Fruit fly (Drosophila melanogaster) whole organism, wandering third instar larva: Measurements from ENCODE around the gene CG31775.

Experiments used
- Abd-B ChIP-seq: fragments of >200 bp; optimal IDR thresholded peaks from 2 replicates; lab custom pipeline; 2017; ENCODE audit warnings: missing biosample characterization, missing genetic modification characterization
- CG32264 ChIP-seq: fragments of 200-800 bp; sonication (Bioruptor generic); optimal IDR thresholded peaks from 2 replicates; lab custom pipeline; 2016; ENCODE audit warnings: missing biosample characterization, missing genetic modification characterization
- CG9705 ChIP-seq: fragments of 200-800 bp; sonication (Bioruptor generic); optimal IDR thresholded peaks from 2 replicates; lab custom pipeline; 2018; ENCODE audit warnings: missing biosample characterization, mild to moderate bottlenecking, missing genetic modification characterization
- CrebA ChIP-seq: fragments of 200-800 bp; sonication (Bioruptor generic); optimal IDR thresholded peaks from 2 replicates; lab custom pipeline; 2016; ENCODE audit warnings: missing biosample characterization, mild to moderate bottlenecking, missing genetic modification characterization, borderline replicate concordance
- Dfd ChIP-seq: fragments of >200 bp; optimal IDR thresholded peaks from 2 replicates; lab custom pipeline; 2017; ENCODE audit warnings: missing biosample characterization, missing genetic modification characterization
- Dif ChIP-seq: fragments of 200-275, 200-300 bp; sonication (Bioruptor generic); optimal IDR thresholded peaks from 2 replicates; lab custom pipeline; 2018; ENCODE audit warnings: missing biosample characterization, missing genetic modification characterization; ENCODE audit not compliant: partially characterized antibody
- GATAd ChIP-seq: sonication (Bioruptor generic); optimal IDR thresholded peaks from 2 replicates; lab custom pipeline; 2016; ENCODE audit warnings: missing biosample characterization, missing genetic modification characterization
- HLH106 ChIP-seq: fragments of 200-800 bp; optimal IDR thresholded peaks from 3 replicates; lab custom pipeline; 2019; ENCODE audit warnings: missing biosample characterization, mild to moderate bottlenecking, missing genetic modification characterization, moderate library complexity
- Hnf4 ChIP-seq: fragments of 200-800 bp; sonication (Bioruptor generic); optimal IDR thresholded peaks from 2 replicates; lab custom pipeline; 2016; ENCODE audit warnings: missing biosample characterization, mild to moderate bottlenecking, missing genetic modification characterization
- Hr78 ChIP-seq: fragments of >200 bp; optimal IDR thresholded peaks from 2 replicates; lab custom pipeline; 2017; ENCODE audit warnings: missing biosample characterization, missing genetic modification characterization
- Hr83 ChIP-seq: fragments of 200-300 bp; sonication (Bioruptor generic); optimal IDR thresholded peaks from 2 replicates; lab custom pipeline; 2016; ENCODE audit warnings: missing biosample characterization, mild to moderate bottlenecking, missing genetic modification characterization, moderate library complexity; ENCODE audit not compliant: poor library complexity, severe bottlenecking
- Jra ChIP-seq: sonication (Bioruptor generic); optimal IDR thresholded peaks from 2 replicates; lab custom pipeline; 2016; ENCODE audit warnings: missing biosample characterization, missing genetic modification characterization
- Mio ChIP-seq: sonication (Bioruptor generic); optimal IDR thresholded peaks from 2 replicates; lab custom pipeline; 2016; ENCODE audit warnings: missing biosample characterization, missing genetic modification characterization
- Myc ChIP-seq: fragments of >200 bp; optimal IDR thresholded peaks from 2 replicates; lab custom pipeline; 2017
- N ChIP-seq: fragments of >200 bp; optimal IDR thresholded peaks from 2 replicates; lab custom pipeline; 2018; ENCODE audit warnings: missing biosample characterization, missing external identifiers, missing genetic modification characterization
- OdsH ChIP-seq: fragments of 200-800 bp; sonication (Bioruptor generic); optimal IDR thresholded peaks from 2 replicates; lab custom pipeline; 2016; ENCODE audit warnings: missing biosample characterization, mild to moderate bottlenecking, missing genetic modification characterization
- Rel ChIP-seq, 2 experiments: fragments of 200-800 bp; sonication (Bioruptor generic) in 1 of 2; optimal IDR thresholded peaks; 2 replicates in 1 of 2; 3 replicates in 1 of 2; lab custom pipeline; 2016 to 2019; ENCODE audit warnings: mild to moderate bottlenecking in 2 of 2, missing biosample characterization in 2 of 2, missing genetic modification characterization in 2 of 2, moderate library complexity in 1 of 2
- Sp1 ChIP-seq: fragments of 200-800 bp; sonication (Bioruptor generic); optimal IDR thresholded peaks from 3 replicates; lab custom pipeline; 2019; ENCODE audit warnings: missing biosample characterization, mild to moderate bottlenecking, missing genetic modification characterization, moderate library complexity
- Vsx2 ChIP-seq: fragments of 200-300, 225-300 bp; sonication (Bioruptor generic); optimal IDR thresholded peaks from 2 replicates; lab custom pipeline; 2018; ENCODE audit warnings: missing biosample characterization, missing genetic modification characterization; ENCODE audit not compliant: partially characterized antibody
- br ChIP-seq: fragments of 200-800 bp; sonication (Bioruptor generic); optimal IDR thresholded peaks from 2 replicates; lab custom pipeline; 2016; ENCODE audit warnings: missing biosample characterization, missing genetic modification characterization
- brk ChIP-seq: fragments of 200-800 bp; sonication (Bioruptor generic); optimal IDR thresholded peaks from 2 replicates; lab custom pipeline; 2016; ENCODE audit warnings: missing biosample characterization, mild to moderate bottlenecking, missing genetic modification characterization
- dl ChIP-seq, 2 experiments: fragments of 175-275, 200-275 bp in 1 of 2; fragments of 200-275 bp in 1 of 2; sonication (Bioruptor generic); optimal IDR thresholded peaks; lab custom pipeline; 2018; ENCODE audit warnings: mild to moderate bottlenecking in 2 of 2, missing biosample characterization in 2 of 2, missing genetic modification characterization in 2 of 2, moderate library complexity in 2 of 2; ENCODE audit not compliant: partially characterized antibody in 2 of 2, insufficient read depth in 1 of 2
- dmrt93B ChIP-seq: fragments of 200-800 bp; sonication (Bioruptor generic); optimal IDR thresholded peaks from 2 replicates; lab custom pipeline; 2018; ENCODE audit warnings: missing biosample characterization, mild to moderate bottlenecking, missing genetic modification characterization
- dsf ChIP-seq: sonication (Bioruptor generic); optimal IDR thresholded peaks from 2 replicates; lab custom pipeline; 2016; ENCODE audit warnings: missing biosample characterization, missing genetic modification characterization, borderline replicate concordance
- ey ChIP-seq: fragments of 200-800 bp; sonication (Bioruptor generic); optimal IDR thresholded peaks from 2 replicates; lab custom pipeline; 2016; ENCODE audit warnings: missing biosample characterization, missing genetic modification characterization
- foxo ChIP-seq, 2 experiments: fragments of 200-800 bp; sonication (Bioruptor generic); optimal IDR thresholded peaks; 2 replicates in 1 of 2; 3 replicates in 1 of 2; lab custom pipeline; 2016 to 2017; ENCODE audit warnings: missing biosample characterization in 2 of 2, missing genetic modification characterization in 2 of 2
- fru ChIP-seq: fragments of 200-800 bp; sonication (Bioruptor generic); optimal IDR thresholded peaks from 3 replicates; lab custom pipeline; 2016; ENCODE audit warnings: missing biosample characterization, mild to moderate bottlenecking, missing genetic modification characterization
- h ChIP-seq: fragments of 200-800 bp; sonication (Bioruptor generic); optimal IDR thresholded peaks from 3 replicates; lab custom pipeline; 2016; ENCODE audit warnings: missing biosample characterization, mild to moderate bottlenecking, missing genetic modification characterization
- jim ChIP-seq: fragments of 175-275, 200-325 bp; sonication (Bioruptor generic); optimal IDR thresholded peaks from 2 replicates; lab custom pipeline; 2016; ENCODE audit warnings: missing biosample characterization, mild to moderate bottlenecking, missing genetic modification characterization
- lola ChIP-seq: fragments of >200 bp; optimal IDR thresholded peaks from 2 replicates; lab custom pipeline; 2017; ENCODE audit warnings: missing biosample characterization, missing genetic modification characterization
- pan ChIP-seq: fragments of >200 bp; optimal IDR thresholded peaks from 2 replicates; lab custom pipeline; 2017
- psq ChIP-seq: fragments of 200-800 bp; sonication (Bioruptor generic); optimal IDR thresholded peaks from 3 replicates; lab custom pipeline; 2017; ENCODE audit warnings: missing biosample characterization, mild to moderate bottlenecking, missing genetic modification characterization, moderate library complexity
- rgr ChIP-seq: fragments of 200-800 bp; sonication (Bioruptor generic); optimal IDR thresholded peaks from 3 replicates; lab custom pipeline; 2016; ENCODE audit warnings: missing biosample characterization, mild to moderate bottlenecking, missing genetic modification characterization
- sage ChIP-seq: fragments of 200-800 bp; sonication (Bioruptor generic); optimal IDR thresholded peaks from 2 replicates; lab custom pipeline; 2016; ENCODE audit warnings: missing biosample characterization, mild to moderate bottlenecking, missing genetic modification characterization
- sv ChIP-seq: fragments of 200-800 bp; sonication (Bioruptor generic); optimal IDR thresholded peaks from 3 replicates; lab custom pipeline; 2016; ENCODE audit warnings: missing biosample characterization, missing genetic modification characterization
- tai ChIP-seq: sonication (Bioruptor generic); optimal IDR thresholded peaks from 2 replicates; lab custom pipeline; 2016; ENCODE audit warnings: missing biosample characterization, missing genetic modification characterization
- usp ChIP-seq: fragments of >200 bp; optimal IDR thresholded peaks from 2 replicates; lab custom pipeline; 2017; ENCODE audit warnings: missing biosample characterization, missing genetic modification characterization
- woc ChIP-seq: sonication (Bioruptor generic); optimal IDR thresholded peaks from 2 replicates; lab custom pipeline; 2016; ENCODE audit warnings: missing biosample characterization, mild to moderate bottlenecking, missing genetic modification characterization

CG31775 gene

DNA sequence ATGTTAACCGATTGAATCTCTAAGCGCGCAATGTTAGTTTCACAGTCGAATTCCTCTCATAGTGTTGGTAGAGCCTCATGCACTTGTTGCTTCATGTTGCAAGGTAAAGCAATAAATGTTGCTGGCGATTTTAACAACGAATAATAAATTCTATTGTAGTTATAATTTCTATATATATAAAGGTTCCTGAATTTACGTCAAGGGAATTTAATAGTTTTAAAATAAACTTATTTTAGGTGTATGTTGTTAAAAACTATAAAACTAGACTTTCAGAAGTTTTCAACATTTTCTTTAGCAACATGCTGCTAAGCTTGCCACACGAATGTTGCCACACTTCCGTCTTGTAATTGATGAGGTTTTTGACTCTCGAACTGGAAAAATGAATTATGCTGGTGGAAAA is 47.3 kb downstream of the CG31775 start:
- TF ChIP-seq brk = peak; percentile 4
- TF ChIP-seq Sp1 (GFP tag; lab: Kevin White, UChicago) = no peak
- TF ChIP-seq, all 38 proteins: peak for 1

DNA sequence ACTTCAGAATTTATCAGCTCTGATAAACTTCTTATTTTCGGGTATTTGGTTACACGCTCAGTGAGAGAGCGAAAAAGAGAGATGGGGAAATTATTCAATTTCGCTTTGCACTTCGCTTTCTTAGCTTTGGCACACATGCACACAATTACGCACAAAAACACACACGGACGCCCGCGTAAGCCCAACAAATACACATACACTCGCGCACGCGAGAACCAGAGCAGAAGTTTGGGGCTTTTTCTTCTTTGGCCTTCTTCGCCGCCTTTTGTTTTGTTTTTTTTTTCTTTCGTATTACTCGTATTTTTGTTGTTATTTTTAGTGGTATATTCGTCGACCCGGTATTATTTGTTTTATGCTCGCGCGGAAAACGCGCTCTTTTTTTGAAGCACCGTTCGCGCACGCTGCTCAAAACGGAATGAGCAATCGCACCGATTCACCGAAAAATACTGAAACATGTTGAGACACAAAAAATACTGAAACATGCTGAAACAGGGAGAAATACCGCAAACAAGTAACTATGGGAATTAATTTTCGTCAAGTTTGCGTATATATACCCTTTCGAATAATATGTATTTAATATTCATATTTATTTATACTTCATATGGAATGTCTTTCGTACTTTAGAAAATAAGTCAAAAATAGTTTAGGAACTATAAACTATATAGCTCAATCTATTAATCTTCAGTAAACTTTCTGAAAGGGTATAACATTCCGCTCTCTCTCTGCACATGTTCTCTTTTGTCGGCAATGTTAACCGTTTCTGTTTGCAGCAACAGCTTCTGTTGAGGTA is 48.5 kb downstream of the CG31775 start, which contains the start of gene osp:
osp (minus strand) TSS at position 419 of the 790 bp plus-strand sequence.
- TF ChIP-seq dsf (GFP tag; lab: Kevin White, UChicago) = peak; percentile 72
- TF ChIP-seq Hr78 (GFP tag; lab: Kevin White, UChicago) = no peak
- TF ChIP-seq ey (GFP tag; lab: Kevin White, UChicago) = peak; percentile 87
- peak; percentile 57 for TF ChIP-seq Vsx2 (GFP tag; lab: Kevin White, UChicago)
- TF ChIP-seq sage (GFP tag; lab: Kevin White, UChicago) = peak; percentile 96
- no peak for TF ChIP-seq N (GFP tag; lab: Kevin White, UChicago)
- no peak for TF ChIP-seq dl (GFP tag; optimal IDR thresholded peaks at IDR 0.05; lab: Kevin White, UChicago; ENCODE audit: insufficient read depth in 1 of 2, partially characterized antibody in 2 of 2)
- TF ChIP-seq foxo (GFP tag; optimal IDR thresholded peaks at IDR 0.05; lab: Kevin White, UChicago) = peak; percentile 32 to 97
- peak; percentile 96 for TF ChIP-seq brk
- peak; percentile 94 for TF ChIP-seq fru
- TF ChIP-seq GATAd (GFP tag; lab: Kevin White, UChicago) = no peak
- no peak for TF ChIP-seq pan
- peak; percentile 72 for TF ChIP-seq Jra
- TF ChIP-seq lola = no peak
- peak; percentile 96 for TF ChIP-seq h (GFP tag; lab: Kevin White, UChicago)
- peak; percentile 99 for TF ChIP-seq Sp1 (GFP tag; lab: Kevin White, UChicago)
- TF ChIP-seq Mio = peak; percentile 58
- TF ChIP-seq dmrt93B (GFP tag; lab: Kevin White, UChicago) = peak; percentile 94
- TF ChIP-seq Abd-B (GFP tag; lab: Kevin White, UChicago) = no peak
- peak; percentile 88 for TF ChIP-seq Hnf4 (GFP tag; lab: Kevin White, UChicago)
- TF ChIP-seq OdsH = peak; percentile 97
- TF ChIP-seq CrebA (GFP tag; lab: Kevin White, UChicago) = peak; percentile 81
- TF ChIP-seq Dif = no peak
- no peak for TF ChIP-seq usp (GFP tag; lab: Kevin White, UChicago)
- TF ChIP-seq tai (GFP tag; lab: Kevin White, UChicago) = peak; percentile 45
- TF ChIP-seq Rel (GFP tag; optimal IDR thresholded peaks at IDR 0.05; lab: Kevin White, UChicago) = peak; percentile 87
- TF ChIP-seq Rel (tag; optimal IDR thresholded peaks at IDR 0.05; lab: Kevin White, UChicago) = peak; percentile 88
- TF ChIP-seq rgr = peak; percentile 98
- peak; percentile 96 for TF ChIP-seq sv (GFP tag; lab: Kevin White, UChicago)
- no peak for TF ChIP-seq Myc (lab: Kevin White, UChicago)
- TF ChIP-seq woc = peak; percentile 90
- TF ChIP-seq CG32264 = peak; percentile 69
- TF ChIP-seq psq (GFP tag; lab: Kevin White, UChicago) = peak; percentile 96
- peak; percentile 93 for TF ChIP-seq CG9705 (GFP tag; lab: Kevin White, UChicago)
- peak; percentile 81 for TF ChIP-seq Dfd (GFP tag; lab: Kevin White, UChicago)
- TF ChIP-seq Hr83 (GFP tag; lab: Kevin White, UChicago) = peak; percentile 76
- TF ChIP-seq br (GFP tag; lab: Kevin White, UChicago) = peak; percentile 83
- TF ChIP-seq jim (GFP tag; lab: Kevin White, UChicago) = peak; percentile 9
- TF ChIP-seq HLH106 (tag; lab: Kevin White, UChicago) = peak; percentile 99
